Worm (Caenorhabditis elegans) whole organism, L4/young adult: ENCODE data around the gene T16G1.9.

Source experiments
- W03F9.2 ChIP-seq: fragments of 150-350 bp; optimal IDR thresholded peaks from 2 replicates; lab custom pipeline; 2014; ENCODE audit warnings: missing biosample characterization, missing genetic modification characterization
- dao-5 ChIP-seq: sonication (generic microtip); optimal IDR thresholded peaks from 2 replicates; lab custom pipeline; 2016; ENCODE audit warnings: missing genotype, missing genetic modification characterization, moderate library complexity, missing compliant biosample characterization
- him-1 ChIP-seq: sonication (generic microtip); optimal IDR thresholded peaks from 2 replicates; lab custom pipeline; 2016; ENCODE audit warnings: missing genotype, missing genetic modification reagents, missing genetic modification characterization, missing compliant biosample characterization

DNA sequence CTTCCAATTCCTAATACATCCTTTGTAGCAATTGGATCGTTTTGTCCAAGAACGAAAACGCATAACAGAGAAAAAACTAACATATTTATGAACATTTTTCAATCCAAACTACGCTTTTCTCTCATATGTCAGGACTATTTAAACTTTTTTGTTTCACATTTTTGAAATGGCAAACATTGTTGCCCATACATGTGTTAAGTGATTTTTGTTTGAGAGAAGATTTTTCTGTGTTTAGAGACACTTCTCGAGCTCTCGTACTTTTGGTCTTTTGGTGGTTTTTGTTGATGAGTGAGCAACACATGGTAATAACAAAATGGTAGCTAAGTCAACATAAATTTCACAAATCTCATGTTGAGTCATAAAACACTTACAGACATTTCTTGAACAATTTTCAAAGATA is 45.6 kb downstream of the T16G1.9 start, which contains the start of gene ttr-28:
- TF ChIP-seq him-1 (tag; lab: Kevin White, UChicago) = no peak
- no peak for TF ChIP-seq dao-5
- TF ChIP-seq W03F9.2 = no peak
